Worm (Caenorhabditis elegans): Measurements from ENCODE around the gene gid-7.

- no peak for TF ChIP-seq lin-13 (tag; optimal IDR thresholded peaks at IDR 0.05)
- TF ChIP-seq sem-2 (GFP tag; optimal IDR thresholded peaks at IDR 0.05): no peak
- no peak for TF ChIP-seq unc-62 (GFP tag; optimal IDR thresholded peaks at IDR 0.05)
- TF ChIP-seq snpc-4 (tag; optimal IDR thresholded peaks at IDR 0.05): no peak
- no peak for TF ChIP-seq mab-5 (tag; optimal IDR thresholded peaks at IDR 0.05)
- TF ChIP-seq blmp-1 (tag; optimal IDR thresholded peaks at IDR 0.05): no peak
These were observed 41.3 kb downstream of the gid-7 start, which contains the start of gene nrsn-1 for ce11 chrV:3715488-3716019.

Data from whole organism, mixed stage, embryonic.